Worm (Caenorhabditis elegans) whole organism, late embryonic: ENCODE results near the gene srh-240.

ENCODE experiments used
- C08G9.2 ChIP-seq: sonication (generic microtip); optimal IDR thresholded peaks from 2 replicates; lab custom pipeline; 2016; ENCODE audit warnings: mild to moderate bottlenecking, missing genetic modification characterization, moderate library complexity, missing compliant biosample characterization
- F13H6.1 ChIP-seq: sonication (generic microtip); optimal IDR thresholded peaks from 2 replicates; lab custom pipeline; 2016; ENCODE audit warnings: missing genetic modification characterization, missing compliant biosample characterization
- K09A11.1 ChIP-seq: sonication (generic microtip); optimal IDR thresholded peaks from 2 replicates; lab custom pipeline; 2017; ENCODE audit warnings: antibody characterized with exemption, mild to moderate bottlenecking, missing genetic modification characterization, missing compliant biosample characterization; ENCODE audit not compliant: insufficient read depth
- ahr-1 ChIP-seq: sonication (generic microtip); optimal IDR thresholded peaks from 2 replicates; lab custom pipeline; 2016; ENCODE audit warnings: missing genetic modification characterization, missing compliant biosample characterization
- ama-1 ChIP-seq: fragments of 150-350 bp; optimal IDR thresholded peaks from 2 replicates; lab custom pipeline; 2014
- ceh-14 ChIP-seq: sonication (generic microtip); optimal IDR thresholded peaks from 2 replicates; lab custom pipeline; 2016; ENCODE audit warnings: missing genotype, missing genetic modification characterization, missing compliant biosample characterization
- ceh-18 ChIP-seq: sonication (generic microtip); optimal IDR thresholded peaks from 2 replicates; lab custom pipeline; 2016; ENCODE audit warnings: missing genetic modification characterization, missing compliant biosample characterization
- ceh-2 ChIP-seq: sonication (generic microtip); optimal IDR thresholded peaks from 2 replicates; lab custom pipeline; 2016; ENCODE audit warnings: missing genotype, missing genetic modification characterization, missing compliant biosample characterization
- ceh-22 ChIP-seq: sonication (generic microtip); optimal IDR thresholded peaks from 2 replicates; lab custom pipeline; 2017; ENCODE audit warnings: missing biosample characterization, missing genetic modification characterization
- ceh-24 ChIP-seq: sonication (generic microtip); optimal IDR thresholded peaks from 2 replicates; lab custom pipeline; 2016; ENCODE audit warnings: mild to moderate bottlenecking, missing genetic modification characterization, missing compliant biosample characterization
- ceh-30 ChIP-seq: fragments of 150-350 bp; optimal IDR thresholded peaks from 2 replicates; lab custom pipeline; 2014; ENCODE audit warnings: missing biosample characterization, missing genetic modification characterization
- ceh-31 ChIP-seq: sonication (generic microtip); optimal IDR thresholded peaks from 2 replicates; lab custom pipeline; 2016; ENCODE audit warnings: missing genetic modification characterization, missing compliant biosample characterization
- ceh-34 ChIP-seq: sonication (generic microtip); optimal IDR thresholded peaks from 2 replicates; lab custom pipeline; 2016; ENCODE audit warnings: mild to moderate bottlenecking, missing genetic modification characterization, missing compliant biosample characterization
- dmd-4 ChIP-seq: sonication (generic microtip); optimal IDR thresholded peaks from 2 replicates; lab custom pipeline; 2016; ENCODE audit warnings: borderline replicate concordance, missing genetic modification characterization, missing compliant biosample characterization
- elt-4 ChIP-seq: sonication (generic microtip); optimal IDR thresholded peaks from 2 replicates; lab custom pipeline; 2016; ENCODE audit warnings: missing genetic modification characterization, missing compliant biosample characterization
- ets-4 ChIP-seq: sonication (generic microtip); optimal IDR thresholded peaks from 2 replicates; lab custom pipeline; 2016; ENCODE audit warnings: missing genetic modification characterization, missing compliant biosample characterization
- eyg-1 ChIP-seq: sonication (generic microtip); optimal IDR thresholded peaks from 2 replicates; lab custom pipeline; 2016; ENCODE audit warnings: missing genotype, missing genetic modification characterization, missing compliant biosample characterization
- fkh-10 ChIP-seq: fragments of 150-350 bp; optimal IDR thresholded peaks from 2 replicates; lab custom pipeline; 2014; ENCODE audit warnings: missing biosample characterization, missing genetic modification reagents, missing genetic modification characterization
- fkh-6 ChIP-seq: sonication (generic microtip); optimal IDR thresholded peaks from 2 replicates; lab custom pipeline; 2016; ENCODE audit warnings: missing genetic modification characterization, missing compliant biosample characterization
- hlh-6 ChIP-seq: sonication (generic microtip); optimal IDR thresholded peaks from 2 replicates; lab custom pipeline; 2016; ENCODE audit warnings: missing genotype, missing genetic modification characterization, missing compliant biosample characterization
- hlh-8 ChIP-seq: sonication (generic microtip); optimal IDR thresholded peaks from 2 replicates; lab custom pipeline; 2016; ENCODE audit warnings: missing genotype, missing genetic modification characterization, missing compliant biosample characterization
- lin-11 ChIP-seq: fragments of 200-800 bp; sonication (Bioruptor generic); optimal IDR thresholded peaks from 2 replicates; lab custom pipeline; 2018; ENCODE audit warnings: mild to moderate bottlenecking, missing genetic modification characterization, missing compliant biosample characterization
- madf-2 ChIP-seq: sonication (generic microtip); optimal IDR thresholded peaks from 2 replicates; lab custom pipeline; 2017; ENCODE audit warnings: missing genetic modification characterization, missing compliant biosample characterization
- mec-3 ChIP-seq: sonication (generic microtip); optimal IDR thresholded peaks from 2 replicates; lab custom pipeline; 2016; ENCODE audit warnings: borderline replicate concordance, missing genetic modification characterization, missing compliant biosample characterization
- nfya-1 ChIP-seq: sonication (generic microtip); optimal IDR thresholded peaks from 2 replicates; lab custom pipeline; 2017; ENCODE audit warnings: missing genetic modification characterization, mild to moderate bottlenecking, missing compliant biosample characterization, antibody characterized with exemption, moderate library complexity
- npax-4 ChIP-seq: sonication (generic microtip); optimal IDR thresholded peaks from 2 replicates; lab custom pipeline; 2016; ENCODE audit warnings: missing genetic modification characterization, missing compliant biosample characterization
- odd-2 ChIP-seq: sonication (generic microtip); optimal IDR thresholded peaks from 2 replicates; lab custom pipeline; 2017; ENCODE audit warnings: antibody characterized with exemption, mild to moderate bottlenecking, missing genetic modification characterization, missing compliant biosample characterization
- pat-9 ChIP-seq: fragments of 200-800 bp; sonication (Bioruptor generic); optimal IDR thresholded peaks from 2 replicates; lab custom pipeline; 2018; ENCODE audit warnings: mild to moderate bottlenecking, missing genetic modification characterization, moderate library complexity, missing compliant biosample characterization
- pax-1 ChIP-seq: fragments of 150-350 bp; optimal IDR thresholded peaks from 2 replicates; lab custom pipeline; 2014; ENCODE audit warnings: missing biosample characterization, missing genetic modification characterization
- pha-2 ChIP-seq: sonication (generic microtip); optimal IDR thresholded peaks from 2 replicates; lab custom pipeline; 2017; ENCODE audit warnings: mild to moderate bottlenecking, missing genetic modification characterization, missing compliant biosample characterization
- ref-2 ChIP-seq: sonication (generic microtip); optimal IDR thresholded peaks from 2 replicates; lab custom pipeline; 2016; ENCODE audit warnings: missing genetic modification characterization, missing compliant biosample characterization
- rnt-1 ChIP-seq: sonication (generic microtip); optimal IDR thresholded peaks from 2 replicates; lab custom pipeline; 2016; ENCODE audit warnings: missing genetic modification characterization, missing compliant biosample characterization
- sox-4 ChIP-seq: sonication (generic microtip); optimal IDR thresholded peaks from 2 replicates; lab custom pipeline; 2017; ENCODE audit warnings: mild to moderate bottlenecking, missing genetic modification characterization, inconsistent platforms, missing compliant biosample characterization
- syd-9 ChIP-seq: sonication (generic microtip); optimal IDR thresholded peaks from 2 replicates; lab custom pipeline; 2016; ENCODE audit warnings: mild to moderate bottlenecking, missing genetic modification characterization, moderate library complexity, missing compliant biosample characterization
- tbx-2 ChIP-seq: sonication (generic microtip); optimal IDR thresholded peaks from 2 replicates; lab custom pipeline; 2016; ENCODE audit warnings: missing genetic modification characterization, missing compliant biosample characterization
- tbx-7 ChIP-seq: sonication (generic microtip); optimal IDR thresholded peaks from 2 replicates; lab custom pipeline; 2016; ENCODE audit warnings: missing genotype, missing genetic modification characterization, missing compliant biosample characterization
- ttx-3 ChIP-seq: sonication (generic microtip); optimal IDR thresholded peaks from 2 replicates; lab custom pipeline; 2016; ENCODE audit warnings: missing genetic modification reagents, missing genetic modification characterization, missing compliant biosample characterization
- unc-3 ChIP-seq, 2 experiments: fragments of 200-800 bp in 1 of 2; sonication (Bioruptor generic) in 1 of 2; sonication (generic microtip) in 1 of 2; conservative IDR thresholded peaks in 1 of 2; optimal IDR thresholded peaks in 1 of 2; 2 replicates each; pipeline versions ENCODE4 v1.3.6 to Lab custom; 2016 to 2022; ENCODE audit warnings: missing compliant biosample characterization in 2 of 2, missing genetic modification characterization in 2 of 2, missing genetic modification reagents in 1 of 2
- ztf-16 ChIP-seq: sonication (generic microtip); optimal IDR thresholded peaks from 2 replicates; lab custom pipeline; 2017; ENCODE audit warnings: missing genetic modification characterization, missing compliant biosample characterization

Gene srh-240

DNA sequence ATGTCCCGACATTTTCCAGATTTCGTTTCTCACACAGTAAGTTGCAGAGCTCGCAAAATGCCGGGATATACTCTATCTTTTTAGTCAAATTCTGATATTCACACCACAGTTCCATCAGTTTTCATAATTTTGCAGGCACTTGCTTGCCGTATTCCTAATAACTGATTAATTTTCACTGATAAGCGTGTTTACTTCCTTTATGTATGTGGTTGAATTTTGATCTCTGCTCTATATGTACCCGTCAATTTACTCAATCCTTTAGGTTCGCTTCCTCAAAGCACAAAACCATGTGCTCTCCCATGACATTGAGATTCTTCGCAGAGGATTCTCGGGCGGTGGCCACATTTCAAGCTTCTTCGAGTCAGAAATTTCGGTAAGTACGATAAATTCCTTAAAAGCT lies 16.6 kb downstream of the srh-240 start:
- TF ChIP-seq hlh-6 (no peak), odd-2 (tag; lab: Kevin White, UChicago) (no peak), syd-9 (tag; lab: Kevin White, UChicago) (no peak), ceh-24 (tag; lab: Kevin White, UChicago) (no peak), tbx-2 (no peak), C08G9.2 (tag; lab: Kevin White, UChicago) (no peak), pax-1 (tag; lab: Kevin White, UChicago) (no peak), ceh-18 (tag; lab: Kevin White, UChicago) (no peak), pat-9 (no peak)

DNA sequence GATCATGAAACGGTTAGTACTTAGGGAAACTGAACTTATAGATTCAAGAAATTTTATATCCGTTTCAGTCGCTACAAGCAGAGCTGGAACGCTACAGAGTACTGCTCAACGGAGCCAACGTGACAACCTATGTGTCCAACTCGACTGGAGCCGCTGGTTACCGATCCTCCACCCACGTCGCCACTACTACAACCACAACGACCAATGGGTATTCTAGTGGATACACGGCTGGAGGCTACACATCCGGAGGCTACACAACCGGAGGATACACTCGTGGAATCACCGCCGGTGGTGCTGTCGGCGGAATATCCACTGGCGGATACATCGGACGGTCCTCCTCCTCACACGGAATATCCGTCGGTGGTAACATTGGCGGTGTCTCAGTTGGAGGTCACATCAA lies 18.1 kb downstream of the srh-240 start:
- TF ChIP-seq pat-9 = no peak
- no peak for TF ChIP-seq K09A11.1
- no peak for TF ChIP-seq unc-3 (GFP tag; conservative IDR thresholded peaks at IDR 0.05; lab: Robert Waterston, UW)
- no peak for TF ChIP-seq unc-3 (tag; optimal IDR thresholded peaks at IDR 0.05; lab: Kevin White, UChicago)
- TF ChIP-seq sox-4 (tag; lab: Kevin White, UChicago) = no peak
- no peak for TF ChIP-seq madf-2 (tag; lab: Kevin White, UChicago)
- no peak for TF ChIP-seq ceh-30
- TF ChIP-seq tbx-2 = no peak
- no peak for TF ChIP-seq ceh-14 (tag; lab: Kevin White, UChicago)
- no peak for TF ChIP-seq nfya-1 (tag; lab: Kevin White, UChicago)
- TF ChIP-seq npax-4 = no peak
- no peak for TF ChIP-seq mec-3
- TF ChIP-seq ceh-2 (tag; lab: Kevin White, UChicago) = no peak
- TF ChIP-seq ahr-1 (tag; lab: Kevin White, UChicago) = no peak
- TF ChIP-seq ceh-22 (tag; lab: Kevin White, UChicago) = no peak
- TF ChIP-seq fkh-6 (tag; lab: Kevin White, UChicago) = no peak
- no peak for TF ChIP-seq rnt-1 (tag; lab: Kevin White, UChicago)
- TF ChIP-seq fkh-10 = no peak
- TF ChIP-seq ama-1 = no peak
- no peak for TF ChIP-seq dmd-4 (tag; lab: Kevin White, UChicago)
- TF ChIP-seq ttx-3 = no peak

DNA sequence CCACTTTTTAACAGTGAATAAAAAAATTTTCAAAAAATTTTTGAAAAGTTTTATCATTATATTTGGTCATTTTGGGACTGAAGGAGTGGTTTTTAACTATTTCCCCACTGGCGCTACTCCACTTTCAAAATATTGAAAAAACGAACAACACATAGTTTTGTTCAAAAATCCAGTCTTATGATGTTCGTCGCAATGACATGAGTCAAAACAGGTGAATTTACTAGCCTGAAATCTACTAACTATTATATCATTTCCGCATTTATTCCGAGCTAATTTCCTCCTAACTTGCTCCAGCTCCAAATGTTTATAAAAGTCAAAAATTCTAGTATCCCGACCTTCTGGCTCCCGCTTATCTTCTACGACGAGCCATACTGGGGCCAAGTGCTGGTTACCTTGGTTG lies 19.4 kb downstream of the srh-240 start, which contains the start of gene sre-24:
sre-24 (plus strand) TSS at position 301 of the 400 bp plus-strand sequence.
- TF ChIP-seq F13H6.1 (tag; lab: Kevin White, UChicago) (no peak), ceh-34 (tag; lab: Kevin White, UChicago) (no peak), pha-2 (tag; lab: Kevin White, UChicago) (no peak), unc-3 (GFP tag; conservative IDR thresholded peaks at IDR 0.05; lab: Robert Waterston, UW) (no peak), unc-3 (tag; optimal IDR thresholded peaks at IDR 0.05; lab: Kevin White, UChicago) (no peak), npax-4 (no peak), ceh-24 (tag; lab: Kevin White, UChicago) (no peak), ets-4 (tag; lab: Kevin White, UChicago) (no peak), ttx-3 (no peak), dmd-4 (tag; lab: Kevin White, UChicago) (no peak), lin-11 (tag; lab: Kevin White, UChicago) (no peak), ref-2 (tag; lab: Kevin White, UChicago) (no peak), ceh-31 (no peak)

ce11 chrV:2888265-2888664 lies 23.3 kb downstream of the srh-240 start:
- TF ChIP-seq ztf-16 (no peak), tbx-7 (tag; lab: Kevin White, UChicago) (no peak), fkh-6 (tag; lab: Kevin White, UChicago) (no peak), elt-4 (tag; lab: Kevin White, UChicago) (no peak), hlh-8 (tag; lab: Kevin White, UChicago) (no peak), eyg-1 (no peak), mec-3 (no peak), sox-4 (tag; lab: Kevin White, UChicago) (no peak), ref-2 (tag; lab: Kevin White, UChicago) (no peak), dmd-4 (tag; lab: Kevin White, UChicago) (no peak)
